Worm (Caenorhabditis elegans): ENCODE measurements around the gene clk-1.
A peak's percentile ranks its signal among the peaks of the same experiment; 100 is the strongest.

The clk-1 gene

ce11 chrIII:5308278-5308677 is 30.6 kb downstream of the clk-1 start, which contains the start of gene mog-3 (continued):
- TF ChIP-seq egl-5 (tag; optimal IDR thresholded peaks at IDR 0.05) (no peak), nhr-77 (tag; optimal IDR thresholded peaks at IDR 0.05) (no peak), lsy-12 (tag; optimal IDR thresholded peaks at IDR 0.05) (no peak), jun-1 (tag; optimal IDR thresholded peaks at IDR 0.05) (no peak), sea-2 (GFP tag; optimal IDR thresholded peaks at IDR 0.05) (no peak), pqm-1 (tag; optimal IDR thresholded peaks at IDR 0.05) (no peak), zag-1 (tag; optimal IDR thresholded peaks at IDR 0.05) (no peak)

- TF ChIP-seq snpc-4 (tag; optimal IDR thresholded peaks at IDR 0.05): no peak
- no peak for TF ChIP-seq nhr-28 (tag; optimal IDR thresholded peaks at IDR 0.05)
- TF ChIP-seq lin-39 (tag; optimal IDR thresholded peaks at IDR 0.05): no peak
- TF ChIP-seq nhr-77 (tag; optimal IDR thresholded peaks at IDR 0.05): no peak
- no peak for TF ChIP-seq zag-1 (tag; optimal IDR thresholded peaks at IDR 0.05)
These were observed 32.7 kb downstream of the clk-1 start for ce11 chrIII:5310403-5310802.

ce11 chrIII:5310940-5311339 is 33.2 kb downstream of the clk-1 start, which contains the start of gene pqe-1:
TSS of gene pqe-1 (plus strand) at chrIII:5311240.
- TF ChIP-seq lin-39 (tag; optimal IDR thresholded peaks at IDR 0.05) (no peak), aly-2 (tag; optimal IDR thresholded peaks at IDR 0.05) (no peak), nhr-12 (tag; optimal IDR thresholded peaks at IDR 0.05) (no peak), ztf-11 (tag; optimal IDR thresholded peaks at IDR 0.05) (no peak), mml-1 (tag; optimal IDR thresholded peaks at IDR 0.05) (no peak), fkh-2 (tag; optimal IDR thresholded peaks at IDR 0.05) (no peak), zag-1 (tag; optimal IDR thresholded peaks at IDR 0.05) (no peak), egl-5 (tag; optimal IDR thresholded peaks at IDR 0.05) (no peak), egl-27 (tag; optimal IDR thresholded peaks at IDR 0.05) (no peak), elt-1 (tag; optimal IDR thresholded peaks at IDR 0.05) (no peak), sea-2 (GFP tag; optimal IDR thresholded peaks at IDR 0.05) (no peak), lsy-12 (tag; optimal IDR thresholded peaks at IDR 0.05) (no peak), ZK546.5 (tag; optimal IDR thresholded peaks at IDR 0.05) (no peak)

- TF ChIP-seq pha-4 (tag; optimal IDR thresholded peaks at IDR 0.05): peak; percentile 5
- no peak for TF ChIP-seq zag-1 (tag; optimal IDR thresholded peaks at IDR 0.05)
- TF ChIP-seq elt-2 (tag; optimal IDR thresholded peaks at IDR 0.05): peak; percentile 49
- TF ChIP-seq pqm-1 (tag; optimal IDR thresholded peaks at IDR 0.05): peak; percentile 61
These were observed 40.9 kb downstream of the clk-1 start for ce11 chrIII:5318610-5319009.

- TF ChIP-seq ama-1 (optimal IDR thresholded peaks at IDR 0.05) (no peak), pha-4 (tag; optimal IDR thresholded peaks at IDR 0.05) (no peak), skn-1 (tag; optimal IDR thresholded peaks at IDR 0.05) (no peak), jun-1 (tag; optimal IDR thresholded peaks at IDR 0.05) (no peak), egl-27 (tag; optimal IDR thresholded peaks at IDR 0.05) (no peak), nfya-1 (tag; optimal IDR thresholded peaks at IDR 0.05; ENCODE audit: insufficient read depth) (no peak), lin-39 (tag; optimal IDR thresholded peaks at IDR 0.05) (no peak), lsy-12 (tag; optimal IDR thresholded peaks at IDR 0.05) (no peak), sea-2 (GFP tag; optimal IDR thresholded peaks at IDR 0.05) (no peak), unc-39 (tag; optimal IDR thresholded peaks at IDR 0.05) (no peak), ZK546.5 (tag; optimal IDR thresholded peaks at IDR 0.05) (no peak), R02D3.7 (tag; optimal IDR thresholded peaks at IDR 0.05) (no peak), nhr-77 (tag; optimal IDR thresholded peaks at IDR 0.05) (no peak), hmg-11 (tag; optimal IDR thresholded peaks at IDR 0.05) (no peak), zag-1 (tag; optimal IDR thresholded peaks at IDR 0.05) (no peak), elt-3 (tag; optimal IDR thresholded peaks at IDR 0.05) (no peak), nhr-67 (tag; optimal IDR thresholded peaks at IDR 0.05) (no peak), nhr-11 (tag; optimal IDR thresholded peaks at IDR 0.05) (no peak)
These were observed 44.0 kb downstream of the clk-1 start, which contains the start of gene F52C9.3 for ce11 chrIII:5321661-5322060. TSS of gene F52C9.3 (plus strand) at chrIII:5321885.

- TF ChIP-seq nfya-1 (tag; optimal IDR thresholded peaks at IDR 0.05; ENCODE audit: insufficient read depth): no peak
- TF ChIP-seq eor-1 (tag; optimal IDR thresholded peaks at IDR 0.05): no peak
These were observed 48.6 kb downstream of the clk-1 start, which contains the start of gene sorf-2 for ce11 chrIII:5326323-5326722. TSS of gene sorf-2 (plus strand) at chrIII:5326623.

Measured in whole organism, L3 larva.